Fruit fly (Drosophila melanogaster) whole organism, pupa: ENCODE measurements around the gene rictor.

ENCODE experiments used
- CG12605 ChIP-seq: fragments of 200-800 bp; sonication (Bioruptor generic); IDR thresholded peaks from 2 replicates; pipeline ENCODE4 v1.3.6; 2022; ENCODE audit warnings: missing biosample characterization, missing genetic modification characterization
- Snoo ChIP-seq: fragments of 200-800 bp; sonication (Bioruptor generic); optimal IDR thresholded peaks from 3 replicates; lab custom pipeline; 2017; ENCODE audit warnings: missing biosample characterization, mild to moderate bottlenecking, missing genetic modification characterization, inconsistent platforms

dm6 chrX:19243379-19243834 lies 17.6 kb downstream of the rictor start, which contains the start of gene CG7889:
- peak; percentile 17; the same call in 1 of the 2 replicates for TF ChIP-seq CG12605 (GFP tag; lab: Robert Waterston, UW)
- TF ChIP-seq Snoo (tag; lab: Kevin White, UChicago), result no peak
